Fruit fly (Drosophila melanogaster) whole organism, embryonic: Measurements from ENCODE around the gene Nmdar1.
A peak's percentile ranks its signal among the peaks of the same experiment; 100 is the strongest.

Source experiments
- Adf1 ChIP-seq: fragments of 200-800 bp; sonication (Bioruptor generic); IDR thresholded peaks from 2 replicates; pipeline ENCODE4 v1.3.6; 2022; ENCODE audit warnings: missing biosample characterization, missing genetic modification characterization
- B-H1 ChIP-seq: fragments of 200-800 bp; sonication (Bioruptor generic); IDR thresholded peaks from 3 replicates; pipeline ENCODE4 v1.3.6; 2022; ENCODE audit warnings: missing biosample characterization, missing genetic modification characterization
- CG1024 ChIP-seq: fragments of 200-800 bp; sonication (Bioruptor generic); IDR thresholded peaks from 2 replicates; pipeline ENCODE4 v1.3.6; 2022; ENCODE audit warnings: missing biosample characterization, missing genetic modification characterization
- CG10462 ChIP-seq: fragments of 200-800 bp; sonication (Bioruptor generic); optimal IDR thresholded peaks from 2 replicates; lab custom pipeline; 2016; ENCODE audit warnings: missing biosample characterization, missing genetic modification characterization
- CG11085 ChIP-seq: fragments of 200-800 bp; sonication (Bioruptor generic); IDR thresholded peaks from 2 replicates; pipeline ENCODE4 v1.3.6; 2022; ENCODE audit warnings: missing biosample characterization, missing genetic modification characterization
- CG11695 ChIP-seq: fragments of 200-800 bp; sonication (Bioruptor generic); IDR thresholded peaks from 3 replicates; pipeline ENCODE4 v1.3.6; 2022; ENCODE audit warnings: missing biosample characterization, missing genetic modification characterization
- CG12219 ChIP-seq: fragments of 200-800 bp; sonication (Bioruptor generic); optimal IDR thresholded peaks from 3 replicates; lab custom pipeline; 2018; ENCODE audit warnings: missing biosample characterization, mild to moderate bottlenecking, missing genetic modification characterization
- CG12744 ChIP-seq: fragments of 200-800 bp; sonication (Bioruptor generic); optimal IDR thresholded peaks from 2 replicates; lab custom pipeline; 2016; ENCODE audit warnings: missing biosample characterization, missing genetic modification characterization
- CG12769 ChIP-seq: fragments of 200-800 bp; sonication (Bioruptor generic); optimal IDR thresholded peaks from 2 replicates; lab custom pipeline; 2019; ENCODE audit warnings: missing biosample characterization, mild to moderate bottlenecking, missing genetic modification characterization, moderate library complexity
- CG12942 ChIP-seq: fragments of 200-800 bp; sonication (Bioruptor generic); optimal IDR thresholded peaks from 3 replicates; lab custom pipeline; 2016; ENCODE audit warnings: missing biosample characterization, missing genetic modification characterization
- CG14710 ChIP-seq: fragments of 200-800 bp; sonication (Bioruptor generic); optimal IDR thresholded peaks from 3 replicates; lab custom pipeline; 2019; ENCODE audit warnings: missing biosample characterization, mild to moderate bottlenecking, missing genetic modification characterization, moderate library complexity
- CG15011 ChIP-seq: fragments of 200-800 bp; sonication (Bioruptor generic); optimal IDR thresholded peaks from 3 replicates; lab custom pipeline; 2018; ENCODE audit warnings: missing biosample characterization, mild to moderate bottlenecking, missing genetic modification characterization
- CG17912 ChIP-seq: fragments of 200-800 bp; sonication (Bioruptor generic); optimal IDR thresholded peaks from 2 replicates; lab custom pipeline; 2018; ENCODE audit warnings: missing biosample characterization, mild to moderate bottlenecking, missing genetic modification characterization
- CG18619 ChIP-seq: fragments of 200-800 bp; sonication (Bioruptor generic); optimal IDR thresholded peaks from 3 replicates; lab custom pipeline; 2017; ENCODE audit warnings: missing biosample characterization, mild to moderate bottlenecking, missing genetic modification characterization
- CG2889 ChIP-seq: fragments of 200-800 bp; sonication (Bioruptor generic); IDR thresholded peaks from 3 replicates; pipeline ENCODE4 v1.3.6; 2022; ENCODE audit warnings: missing biosample characterization, missing genetic modification characterization
- CG3281 ChIP-seq: fragments of 200-800 bp; sonication (Bioruptor generic); optimal IDR thresholded peaks from 3 replicates; lab custom pipeline; 2017; ENCODE audit warnings: missing biosample characterization, mild to moderate bottlenecking, missing genetic modification characterization
- CG4730 ChIP-seq: fragments of 200-800 bp; sonication (Bioruptor generic); IDR thresholded peaks from 2 replicates; pipeline ENCODE4 v1.3.6; 2022; ENCODE audit warnings: missing biosample characterization, missing genetic modification characterization
- CG6272 ChIP-seq: fragments of 200-800 bp; sonication (Bioruptor generic); IDR thresholded peaks from 2 replicates; pipeline ENCODE4 v1.3.6; 2022; ENCODE audit warnings: missing biosample characterization, missing genetic modification characterization
- CG6765 ChIP-seq: fragments of 200-800 bp; sonication (Bioruptor generic); optimal IDR thresholded peaks from 3 replicates; lab custom pipeline; 2017; ENCODE audit warnings: missing biosample characterization, mild to moderate bottlenecking, missing genetic modification characterization
- CG6791 ChIP-seq: fragments of 200-800 bp; sonication (Bioruptor generic); IDR thresholded peaks from 3 replicates; pipeline ENCODE4 v1.3.6; 2022; ENCODE audit warnings: missing biosample characterization, missing genetic modification characterization; ENCODE audit not compliant: partially characterized antibody
- CG7928 ChIP-seq: fragments of 200-800 bp; sonication (Bioruptor generic); optimal IDR thresholded peaks from 2 replicates; lab custom pipeline; 2017; ENCODE audit warnings: missing biosample characterization, mild to moderate bottlenecking, missing genetic modification characterization
- CG9876 ChIP-seq: fragments of 200-800 bp; sonication (Bioruptor generic); optimal IDR thresholded peaks from 2 replicates; lab custom pipeline; 2016; ENCODE audit warnings: missing biosample characterization, missing genetic modification characterization
- CHES-1-like ChIP-seq: fragments of 200-800 bp; sonication (Bioruptor generic); optimal IDR thresholded peaks from 2 replicates; lab custom pipeline; 2016; ENCODE audit warnings: missing biosample characterization, missing genetic modification characterization
- CoRest ChIP-seq: fragments of 200-800 bp; sonication (Bioruptor generic); optimal IDR thresholded peaks from 3 replicates; lab custom pipeline; 2018; ENCODE audit warnings: missing biosample characterization, mild to moderate bottlenecking, missing genetic modification characterization, moderate library complexity
- Dip3 ChIP-seq: fragments of 200-800 bp; sonication (Bioruptor generic); optimal IDR thresholded peaks from 3 replicates; lab custom pipeline; 2016; ENCODE audit warnings: missing biosample characterization, missing genetic modification characterization
- ERR ChIP-seq: fragments of 200-800 bp; sonication (Bioruptor generic); optimal IDR thresholded peaks from 2 replicates; lab custom pipeline; 2016; ENCODE audit warnings: missing biosample characterization, missing genetic modification characterization
- Hmx ChIP-seq: fragments of 200-800 bp; sonication (Bioruptor generic); optimal IDR thresholded peaks from 2 replicates; lab custom pipeline; 2016; ENCODE audit warnings: missing biosample characterization, missing genetic modification characterization
- Kr ChIP-seq: fragments of 200-800 bp; sonication (Bioruptor generic); optimal IDR thresholded peaks from 2 replicates; lab custom pipeline; 2017; ENCODE audit warnings: missing biosample characterization, mild to moderate bottlenecking, missing genetic modification characterization
- Meics ChIP-seq: fragments of 200-800 bp; sonication (Bioruptor generic); optimal IDR thresholded peaks from 2 replicates; lab custom pipeline; 2017; ENCODE audit warnings: missing biosample characterization, mild to moderate bottlenecking, missing genetic modification characterization
- NFAT ChIP-seq: fragments of 200-800 bp; sonication (Bioruptor generic); IDR thresholded peaks from 2 replicates; pipeline ENCODE4 v1.3.6; 2022; ENCODE audit warnings: missing biosample characterization, missing genetic modification characterization
- NK7.1 ChIP-seq: fragments of 200-800 bp; sonication (Bioruptor generic); optimal IDR thresholded peaks from 3 replicates; lab custom pipeline; 2016; ENCODE audit warnings: missing biosample characterization, missing genetic modification characterization
- Nf-YA ChIP-seq: fragments of 200-800 bp; sonication (Bioruptor generic); IDR thresholded peaks from 2 replicates; pipeline ENCODE4 v1.3.6; 2022; ENCODE audit warnings: missing biosample characterization, missing genetic modification characterization
- Side ChIP-seq: fragments of 200-800 bp; sonication (Bioruptor generic); optimal IDR thresholded peaks from 2 replicates; lab custom pipeline; 2016; ENCODE audit warnings: missing biosample characterization, missing genetic modification characterization
- Ssrp ChIP-seq: fragments of 200-800 bp; sonication (Bioruptor generic); optimal IDR thresholded peaks from 2 replicates; lab custom pipeline; 2018; ENCODE audit warnings: missing biosample characterization, mild to moderate bottlenecking, missing genetic modification characterization, moderate library complexity
- abd-A ChIP-seq: fragments of 200-800 bp; sonication (Bioruptor generic); optimal IDR thresholded peaks from 3 replicates; lab custom pipeline; 2019; ENCODE audit warnings: missing biosample characterization, mild to moderate bottlenecking, missing genetic modification characterization, moderate library complexity
- al ChIP-seq: fragments of 200-800 bp; sonication (Bioruptor generic); IDR thresholded peaks from 2 replicates; pipeline ENCODE4 v1.3.6; 2022; ENCODE audit warnings: missing biosample characterization, missing genetic modification characterization
- dm ChIP-seq: fragments of 200-800 bp; sonication (Bioruptor generic); optimal IDR thresholded peaks from 3 replicates; lab custom pipeline; 2016; ENCODE audit warnings: missing biosample characterization, missing genetic modification characterization
- ewg ChIP-seq: fragments of 200-800 bp; sonication (Bioruptor generic); optimal IDR thresholded peaks from 3 replicates; lab custom pipeline; 2017; ENCODE audit warnings: mild to moderate bottlenecking, missing biosample characterization, missing genetic modification reagents, missing genetic modification characterization
- exex ChIP-seq: fragments of 200-800 bp; sonication (Bioruptor generic); optimal IDR thresholded peaks from 4 replicates; lab custom pipeline; 2018; ENCODE audit warnings: missing biosample characterization, mild to moderate bottlenecking, missing genetic modification characterization, moderate library complexity
- gcm2 ChIP-seq: fragments of 200-800 bp; sonication (Bioruptor generic); optimal IDR thresholded peaks from 2 replicates; lab custom pipeline; 2016; ENCODE audit warnings: missing biosample characterization, missing genetic modification characterization
- grau ChIP-seq: fragments of 200-800 bp; optimal IDR thresholded peaks from 3 replicates; lab custom pipeline; 2019; ENCODE audit warnings: missing biosample characterization, mild to moderate bottlenecking, missing genetic modification characterization, moderate library complexity
- hb ChIP-seq: fragments of 200-800 bp; sonication (Bioruptor generic); IDR thresholded peaks from 3 replicates; pipeline ENCODE4 v1.3.6; 2022; ENCODE audit warnings: missing biosample characterization, missing genetic modification characterization; ENCODE audit not compliant: partially characterized antibody
- kah ChIP-seq: fragments of 200-800 bp; sonication (Bioruptor generic); optimal IDR thresholded peaks from 2 replicates; lab custom pipeline; 2018; ENCODE audit warnings: missing biosample characterization, mild to moderate bottlenecking, missing genetic modification characterization
- nom ChIP-seq: fragments of 200-800 bp; sonication (Bioruptor generic); optimal IDR thresholded peaks from 2 replicates; lab custom pipeline; 2017; ENCODE audit warnings: missing biosample characterization, missing genetic modification characterization, mild to moderate bottlenecking, moderate library complexity, missing genetic modification reagents
- p53 ChIP-seq: fragments of 200-800 bp; sonication (Bioruptor generic); optimal IDR thresholded peaks from 2 replicates; lab custom pipeline; 2016; ENCODE audit warnings: missing biosample characterization, missing genetic modification characterization
- pfk ChIP-seq: fragments of 200-800 bp; sonication (Bioruptor generic); optimal IDR thresholded peaks from 2 replicates; lab custom pipeline; 2018; ENCODE audit warnings: missing biosample characterization, mild to moderate bottlenecking, missing genetic modification characterization, moderate library complexity
- pum ChIP-seq: fragments of 200-800 bp; sonication (Bioruptor generic); optimal IDR thresholded peaks from 2 replicates; lab custom pipeline; 2016; ENCODE audit warnings: missing biosample characterization, missing genetic modification characterization
- so ChIP-seq: fragments of 200-800 bp; sonication (Bioruptor generic); IDR thresholded peaks from 3 replicates; pipeline ENCODE4 v1.3.6; 2022; ENCODE audit warnings: missing biosample characterization, missing genetic modification characterization
- tx ChIP-seq: fragments of 200-800 bp; sonication (Bioruptor generic); optimal IDR thresholded peaks from 2 replicates; lab custom pipeline; 2016; ENCODE audit warnings: missing biosample characterization, missing genetic modification characterization
- wor ChIP-seq: fragments of 200-800 bp; sonication (Bioruptor generic); IDR thresholded peaks from 2 replicates; pipeline ENCODE4 v1.3.6; 2022; ENCODE audit warnings: missing biosample characterization, missing genetic modification characterization
- zen ChIP-seq: fragments of 200-800 bp; sonication (Bioruptor generic); optimal IDR thresholded peaks from 3 replicates; lab custom pipeline; 2018; ENCODE audit warnings: missing biosample characterization, mild to moderate bottlenecking, missing genetic modification characterization, moderate library complexity

Nmdar1 gene

dm6 chr3R:5547464-5547943 lies 24.4 kb upstream of the Nmdar1 start, which contains the start of gene CG2519 (continued):
- TF ChIP-seq Meics (GFP tag; lab: Kevin White, UChicago) (no peak), CG4730 (GFP tag; lab: Robert Waterston, UW) (no peak; the same call in 1 of the 2 replicates), Kr (no peak), CoRest (tag; lab: Kevin White, UChicago) (no peak), hb (GFP tag; lab: Robert Waterston, UW) (peak; percentile 85), CG12744 (no peak), pum (GFP tag; lab: Kevin White, UChicago) (peak; percentile 39), so (GFP tag; lab: Robert Waterston, UW) (peak; percentile 61; the same call in 2 of the 3 replicates), abd-A (tag; lab: Kevin White, UChicago) (no peak), p53 (GFP tag; lab: Kevin White, UChicago) (peak; percentile 11), kah (GFP tag; lab: Kevin White, UChicago) (peak; percentile 56), CG14710 (tag; lab: Kevin White, UChicago) (peak; percentile 82), wor (GFP tag; lab: Robert Waterston, UW) (no peak), B-H1 (GFP tag; lab: Robert Waterston, UW) (no peak), Side (peak; percentile 65), Adf1 (GFP tag; lab: Robert Waterston, UW) (peak; percentile 69), CG12942 (GFP tag; lab: Kevin White, UChicago) (peak; percentile 42), dm (GFP tag; lab: Kevin White, UChicago) (peak; percentile 51), Dip3 (peak; percentile 52), Nf-YA (GFP tag; lab: Robert Waterston, UW) (peak; percentile 33; the same call in 1 of the 2 replicates), CG15011 (GFP tag; lab: Kevin White, UChicago) (no peak), CG12769 (tag; lab: Kevin White, UChicago) (peak; percentile 42), exex (tag; lab: Kevin White, UChicago) (no peak), CG17912 (peak; percentile 23), grau (tag; lab: Kevin White, UChicago) (no peak), NFAT (peak; percentile 82), pfk (no peak), nom (GFP tag; lab: Kevin White, UChicago) (no peak), CG1024 (GFP tag; lab: Robert Waterston, UW) (no peak; the same call in 1 of the 2 replicates), CG6765 (GFP tag; lab: Kevin White, UChicago) (no peak), CHES-1-like (GFP tag; lab: Kevin White, UChicago) (peak; percentile 82), tx (peak; percentile 22), ERR (GFP tag; lab: Kevin White, UChicago) (peak; percentile 57), CG3281 (GFP tag; lab: Kevin White, UChicago) (no peak), CG11695 (GFP tag; lab: Robert Waterston, UW) (0 out of 3 replicates have a peak, but pooled peaks have one; percentile 19), CG7928 (GFP tag; lab: Kevin White, UChicago) (peak; percentile 98), CG10462 (peak; percentile 15), Ssrp (tag; lab: Kevin White, UChicago) (no peak), CG18619 (GFP tag; lab: Kevin White, UChicago) (peak; percentile 15), NK7.1 (GFP tag; lab: Kevin White, UChicago) (no peak), ewg (GFP tag; lab: Kevin White, UChicago) (peak; percentile 73), gcm2 (no peak), CG9876 (GFP tag; lab: Kevin White, UChicago) (no peak), CG12219 (GFP tag; lab: Kevin White, UChicago) (no peak), CG2889 (no peak), Hmx (GFP tag; lab: Kevin White, UChicago) (no peak), CG11085 (GFP tag; lab: Robert Waterston, UW) (peak; percentile 59; the same call in 1 of the 2 replicates), CG6791 (GFP tag; lab: Robert Waterston, UW) (peak; percentile 97), zen (tag; lab: Kevin White, UChicago) (no peak), CG6272 (GFP tag; lab: Robert Waterston, UW) (peak; percentile 36; the same call in 1 of the 2 replicates), al (GFP tag; lab: Robert Waterston, UW) (peak; percentile 42; the same call in 1 of the 2 replicates)
